Worm (Caenorhabditis elegans): ENCODE results near the gene ZK970.8.

DNA sequence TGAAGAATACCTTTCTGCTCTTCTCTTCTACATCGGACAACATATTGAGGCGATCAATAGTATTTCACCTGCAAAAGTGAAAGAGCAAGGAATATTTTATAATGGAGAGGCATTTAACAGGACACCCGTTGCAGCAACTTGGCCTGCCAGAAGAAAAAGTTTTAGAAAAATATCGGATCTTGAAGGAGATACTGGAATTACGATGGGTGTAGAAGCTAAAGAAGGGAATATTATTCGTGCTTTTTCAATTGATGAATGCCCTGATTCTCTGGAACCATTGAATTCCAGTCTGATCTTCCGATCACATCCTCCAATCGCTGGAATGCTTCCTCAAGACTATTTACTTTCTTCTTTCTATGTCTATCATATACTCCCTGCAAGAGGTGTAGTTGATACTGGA, 48.2 kb upstream of the ZK970.8 start:
- no peak for TF ChIP-seq lin-15B (tag; optimal IDR thresholded peaks at IDR 0.05)
- TF ChIP-seq ctbp-1 (GFP tag; IDR thresholded peaks at IDR 0.05), result no peak
- TF ChIP-seq skn-1 (tag; optimal IDR thresholded peaks at IDR 0.05), result no peak
- TF ChIP-seq unc-39 (tag; optimal IDR thresholded peaks at IDR 0.05), result no peak
- TF ChIP-seq madf-9 (GFP tag; conservative IDR thresholded peaks at IDR 0.05), result no peak
- TF ChIP-seq ama-1 (optimal IDR thresholded peaks at IDR 0.05), result no peak
- no peak for TF ChIP-seq D1046.2 (GFP tag; IDR thresholded peaks at IDR 0.05)
- TF ChIP-seq ceh-28 (tag; optimal IDR thresholded peaks at IDR 0.05), result no peak
- no peak for TF ChIP-seq lim-7 (GFP tag; IDR thresholded peaks at IDR 0.05)
- TF ChIP-seq mep-1 (tag; optimal IDR thresholded peaks at IDR 0.05), result no peak
- no peak for TF ChIP-seq fos-1 (tag; optimal IDR thresholded peaks at IDR 0.05)
- no peak for TF ChIP-seq dpl-1 (GFP tag; optimal IDR thresholded peaks at IDR 0.05)

Data from whole organism, L4 larva.